Fruit fly (Drosophila melanogaster): ENCODE measurements around the gene sstn.

Gene sstn

dm6 chr3L:15098659-15099512 is 4.4 kb upstream of the sstn start (continued):
- TF ChIP-seq CG4360 (GFP tag; IDR thresholded peaks at IDR 0.05) (peak; percentile 83), unc-4 (GFP tag; IDR thresholded peaks at IDR 0.05; ENCODE audit: partially characterized antibody) (no peak), pum (GFP tag; optimal IDR thresholded peaks at IDR 0.05) (no peak), CG12071 (GFP tag; optimal IDR thresholded peaks at IDR 0.05) (no peak), Oli (tag; optimal IDR thresholded peaks at IDR 0.05) (peak; percentile 80), CG10462 (GFP tag; optimal IDR thresholded peaks at IDR 0.05) (peak; percentile 37), NK7.1 (GFP tag; optimal IDR thresholded peaks at IDR 0.05) (peak; percentile 58), Stat92E (GFP tag; optimal IDR thresholded peaks at IDR 0.05) (peak in 1 of 3 experiments; percentile 45), schlank (tag; optimal IDR thresholded peaks at IDR 0.05) (peak; percentile 24), CG12769 (tag; optimal IDR thresholded peaks at IDR 0.05) (no peak), CG8388 (GFP tag; optimal IDR thresholded peaks at IDR 0.05) (peak; percentile 95), CG15514 (GFP tag; optimal IDR thresholded peaks at IDR 0.05) (peak; percentile 82), inv (GFP tag; IDR thresholded peaks at IDR 0.05; ENCODE audit: partially characterized antibody) (no peak), CG3847 (GFP tag; IDR thresholded peaks at IDR 0.05) (no peak), Fer2 (tag; optimal IDR thresholded peaks at IDR 0.05) (peak; percentile 77), CG8765 (GFP tag; IDR thresholded peaks at IDR 0.05) (no peak), tup (GFP tag; optimal IDR thresholded peaks at IDR 0.05) (no peak), CG33557 (GFP tag; optimal IDR thresholded peaks at IDR 0.05) (peak; percentile 79), Hand (GFP tag; optimal IDR thresholded peaks at IDR 0.05) (peak; percentile 77), her (GFP tag; optimal IDR thresholded peaks at IDR 0.05) (peak; percentile 34), salm (tag; optimal IDR thresholded peaks at IDR 0.05) (peak; percentile 88), lov (optimal IDR thresholded peaks at IDR 0.05) (no peak), lov (GFP tag; IDR thresholded peaks at IDR 0.05) (peak; percentile 69; the same call in 2 of the 3 replicates), D19B (GFP tag; optimal IDR thresholded peaks at IDR 0.05) (peak; percentile 52), CG12155 (GFP tag; optimal IDR thresholded peaks at IDR 0.05) (peak; percentile 38), ac (GFP tag; optimal IDR thresholded peaks at IDR 0.05) (peak; percentile 70), Dll (GFP tag; IDR thresholded peaks at IDR 0.05; ENCODE audit: partially characterized antibody) (peak; percentile 47; the same call in 3 of the 4 replicates), CG4404 (GFP tag; IDR thresholded peaks at IDR 0.05) (peak; percentile 37), ham (GFP tag; IDR thresholded peaks at IDR 0.05) (no peak), CG7271 (tag; optimal IDR thresholded peaks at IDR 0.05) (peak; percentile 93), hbn (GFP tag; IDR thresholded peaks at IDR 0.05; ENCODE audit: partially characterized antibody) (no peak; the same call in 1 of the 2 replicates), bcd (GFP tag; optimal IDR thresholded peaks at IDR 0.05) (peak; percentile 82), peb (GFP tag; IDR thresholded peaks at IDR 0.05) (peak; percentile 75), HLH3B (GFP tag; IDR thresholded peaks at IDR 0.05) (peak; percentile 91), CG6791 (GFP tag; IDR thresholded peaks at IDR 0.05; ENCODE audit: partially characterized antibody) (no peak), CG11560 (tag; IDR thresholded peaks at IDR 0.05) (no peak), Dip3 (GFP tag; optimal IDR thresholded peaks at IDR 0.05) (no peak), kni (GFP tag; optimal IDR thresholded peaks at IDR 0.05) (peak; percentile 91), scrt (GFP tag; optimal IDR thresholded peaks at IDR 0.05) (peak; percentile 84), CG9609 (GFP tag; optimal IDR thresholded peaks at IDR 0.05) (peak; percentile 3), B-H1 (GFP tag; IDR thresholded peaks at IDR 0.05) (peak; percentile 71; the same call in 1 of the 3 replicates), Elba2 (GFP tag; optimal IDR thresholded peaks at IDR 0.05) (no peak), CG10431 (GFP tag; optimal IDR thresholded peaks at IDR 0.05) (peak; percentile 58), CG15479 (GFP tag; optimal IDR thresholded peaks at IDR 0.05) (peak; percentile 13), CG2678 (tag; optimal IDR thresholded peaks at IDR 0.05) (peak; percentile 97), CG6654 (GFP tag; optimal IDR thresholded peaks at IDR 0.05) (peak; percentile 63), chinmo (GFP tag; IDR thresholded peaks at IDR 0.05; ENCODE audit: partially characterized antibody) (0 out of 4 replicates have a peak, but pooled peaks have one; percentile 20)
